Worm (Caenorhabditis elegans): Measurements from ENCODE around the gene D1014.4.

ce11 chrV:8110816-8111215 lies 22.2 kb upstream of the D1014.4 start:
- TF ChIP-seq tab-1 (GFP tag; IDR thresholded peaks at IDR 0.05) (no peak), flt-1 (GFP tag; IDR thresholded peaks at IDR 0.05) (no peak), ztf-23 (GFP tag; IDR thresholded peaks at IDR 0.05) (no peak), cog-1 (tag; optimal IDR thresholded peaks at IDR 0.05) (no peak)

All from whole organism, midembryonic.